Worm (Caenorhabditis elegans) whole organism, L4/young adult: Measurements from ENCODE around the gene oac-10.

ENCODE experiments used
- W03F9.2 ChIP-seq: fragments of 150-350 bp; optimal IDR thresholded peaks from 2 replicates; lab custom pipeline; 2014; ENCODE audit warnings: missing biosample characterization, missing genetic modification characterization
- dao-5 ChIP-seq: sonication (generic microtip); optimal IDR thresholded peaks from 2 replicates; lab custom pipeline; 2016; ENCODE audit warnings: missing genotype, missing genetic modification characterization, moderate library complexity, missing compliant biosample characterization
- him-1 ChIP-seq: sonication (generic microtip); optimal IDR thresholded peaks from 2 replicates; lab custom pipeline; 2016; ENCODE audit warnings: missing genotype, missing genetic modification reagents, missing genetic modification characterization, missing compliant biosample characterization

DNA sequence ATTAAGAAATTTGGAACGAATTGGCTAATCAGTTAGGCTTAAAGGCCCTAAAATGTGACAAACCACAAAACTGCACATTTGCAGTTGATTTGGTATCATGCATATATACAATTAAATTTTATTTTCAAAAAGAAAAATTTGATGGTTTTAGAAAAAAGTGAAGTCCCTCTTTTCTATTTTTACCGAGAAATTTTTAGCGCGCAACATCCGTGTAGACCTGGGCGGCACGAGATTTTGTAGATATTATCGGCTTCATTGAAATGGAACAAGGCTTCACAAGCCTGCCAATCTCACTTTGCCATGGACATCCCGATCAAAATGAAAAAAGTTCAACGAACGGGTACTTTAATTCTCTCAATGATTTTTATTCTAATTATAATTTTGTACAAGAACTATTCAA is 23.7 kb upstream of the oac-10 start, which contains the start of gene C17A2.2:
- TF ChIP-seq dao-5 (no peak), him-1 (tag; lab: Kevin White, UChicago) (no peak), W03F9.2 (tag; lab: Kevin White, UChicago) (no peak)
